Fruit fly (Drosophila melanogaster) whole organism, larva: ENCODE measurements around the gene Tsr1.

Source experiments
- noc ChIP-seq: fragments of 200-800 bp; sonication (Bioruptor generic); optimal IDR thresholded peaks from 3 replicates; lab custom pipeline; 2019; ENCODE audit warnings: missing biosample characterization, mild to moderate bottlenecking, missing genetic modification characterization, moderate library complexity

Tsr1 gene

dm6 chr3L:21318474-21318873 lies 16.5 kb upstream of the Tsr1 start, which contains the start of gene Rab26:
Gene Rab26 (plus strand): TSS chr3L:21318774.
- TF ChIP-seq noc (tag; lab: Kevin White, UChicago) = no peak

DNA sequence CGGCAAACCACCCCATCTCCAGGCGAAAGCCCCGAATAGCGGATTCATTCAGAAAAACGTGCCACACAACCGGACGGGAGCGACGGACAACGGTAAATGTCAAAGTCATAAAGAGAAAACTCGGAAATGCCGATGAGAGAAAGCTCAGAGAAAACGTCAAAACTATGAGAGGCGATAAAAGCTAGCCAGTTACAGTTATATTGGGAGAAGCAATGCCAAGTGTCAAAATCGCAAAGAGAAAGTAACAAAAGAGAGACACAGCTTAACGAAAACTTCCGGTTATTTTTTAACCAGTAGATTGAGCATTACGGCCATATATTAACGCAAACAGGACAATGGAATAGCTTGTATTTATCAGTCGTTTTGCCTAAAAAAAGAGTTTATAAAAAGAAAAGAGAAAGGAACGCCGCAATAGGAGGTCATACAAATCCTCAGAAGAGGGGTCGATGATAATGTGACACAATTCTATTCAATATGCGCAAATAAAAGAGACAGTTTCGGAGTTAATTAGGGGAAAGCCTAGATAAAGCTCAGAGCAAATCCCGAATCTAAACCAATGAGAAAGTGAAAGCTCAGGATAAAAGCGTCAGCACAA lies 15.6 kb upstream of the Tsr1 start:
- TF ChIP-seq noc (tag; lab: Kevin White, UChicago) = no peak

dm6 chr3L:21319957-21320356 lies 15.1 kb upstream of the Tsr1 start:
- no peak for TF ChIP-seq noc (tag; lab: Kevin White, UChicago)

dm6 chr3L:21321807-21322503 lies 13.1 kb upstream of the Tsr1 start:
- TF ChIP-seq noc (tag; lab: Kevin White, UChicago) = no peak

DNA sequence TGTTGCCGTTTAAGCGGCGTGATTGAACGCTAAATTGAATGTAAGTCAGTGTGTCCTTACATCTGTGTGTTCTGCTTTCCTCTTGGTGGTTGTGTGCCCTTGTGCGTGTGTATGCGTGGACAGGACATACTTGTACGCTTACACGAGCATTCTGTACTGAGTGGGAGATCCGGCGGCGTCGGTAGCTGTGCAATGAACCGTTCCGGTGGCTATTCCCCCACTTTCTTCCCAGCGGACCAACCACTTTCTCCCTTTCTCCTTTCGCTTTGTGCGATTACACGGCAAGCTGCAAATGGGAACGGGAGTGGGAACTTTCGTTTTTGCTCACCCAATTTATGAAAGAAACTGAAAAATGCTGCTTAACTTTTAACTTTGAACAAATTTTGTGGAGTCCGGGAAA lies 10.3 kb upstream of the Tsr1 start:
- TF ChIP-seq noc (tag; lab: Kevin White, UChicago) = no peak

DNA sequence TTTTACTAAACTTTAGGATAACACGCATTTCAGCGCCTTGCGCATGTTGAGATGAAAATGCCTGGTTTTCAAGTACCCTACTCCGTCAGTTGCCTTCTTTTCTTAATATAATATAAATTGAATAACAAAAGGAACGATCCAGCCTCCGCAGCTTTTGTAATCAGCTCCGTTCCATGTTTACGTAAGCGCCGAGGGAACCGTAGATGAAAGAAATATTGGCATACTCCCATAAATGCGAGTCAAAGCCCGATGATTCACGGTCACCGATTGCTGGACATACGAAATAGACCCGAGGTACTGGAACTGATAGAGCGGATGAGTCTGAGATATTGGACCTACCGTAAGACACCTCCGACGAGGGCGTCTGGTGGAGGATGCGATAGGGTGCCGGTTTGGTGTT lies 7.6 kb downstream of the Tsr1 start:
- no peak for TF ChIP-seq noc (tag; lab: Kevin White, UChicago)

DNA sequence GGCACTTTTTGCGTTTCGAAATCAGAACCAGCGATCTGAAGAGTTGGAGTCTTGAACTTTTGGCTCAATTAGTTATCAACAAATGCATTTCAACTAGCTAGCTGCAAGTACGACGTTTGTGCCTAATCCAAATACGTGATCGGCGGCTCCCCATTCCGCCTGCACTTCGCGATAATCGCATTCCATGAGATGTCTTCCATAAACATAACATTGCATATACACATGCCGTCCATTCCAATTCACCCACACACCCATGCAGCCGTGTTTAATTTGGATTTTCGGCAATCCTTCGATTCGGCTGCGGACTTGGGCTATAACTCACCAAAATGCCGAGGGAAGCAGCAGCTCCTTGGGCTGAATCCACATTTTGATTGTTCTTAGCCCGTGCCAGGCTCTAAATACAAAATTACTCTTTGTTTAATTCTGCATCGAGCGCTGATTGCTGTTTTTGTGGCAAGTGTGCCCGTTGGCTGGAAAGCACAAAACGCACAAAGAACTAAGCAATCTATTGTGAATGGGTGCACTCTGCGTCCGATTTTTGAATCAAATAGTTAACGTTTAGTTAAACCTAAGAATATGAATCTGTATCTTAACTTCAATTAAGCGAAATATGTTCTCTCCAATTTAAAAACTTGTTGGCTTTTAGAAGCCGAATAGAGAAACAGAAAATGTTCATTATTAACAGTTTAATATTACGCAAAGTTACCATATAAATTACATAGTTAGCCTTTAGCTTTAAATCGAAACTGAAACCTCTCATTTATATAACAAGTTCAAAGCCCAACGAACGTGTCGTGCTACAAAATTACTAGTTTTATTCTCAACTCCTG lies 8.5 kb downstream of the Tsr1 start, which contains the start of the genes Tbc1d8-9 and CG32436:
Gene Tbc1d8-9 (minus strand): TSS at position 463 of the 830 bp plus-strand sequence.
Gene CG32436 (plus strand): TSS at position 780 of the 830 bp plus-strand sequence.
- no peak for TF ChIP-seq noc (tag; lab: Kevin White, UChicago)

- TF ChIP-seq noc (tag; lab: Kevin White, UChicago) = no peak
Measured at dm6 chr3L:21346463-21347196, 11.6 kb downstream of the Tsr1 start.

dm6 chr3L:21347197-21347831 lies 12.3 kb downstream of the Tsr1 start:
- TF ChIP-seq noc (tag; lab: Kevin White, UChicago) = no peak

DNA sequence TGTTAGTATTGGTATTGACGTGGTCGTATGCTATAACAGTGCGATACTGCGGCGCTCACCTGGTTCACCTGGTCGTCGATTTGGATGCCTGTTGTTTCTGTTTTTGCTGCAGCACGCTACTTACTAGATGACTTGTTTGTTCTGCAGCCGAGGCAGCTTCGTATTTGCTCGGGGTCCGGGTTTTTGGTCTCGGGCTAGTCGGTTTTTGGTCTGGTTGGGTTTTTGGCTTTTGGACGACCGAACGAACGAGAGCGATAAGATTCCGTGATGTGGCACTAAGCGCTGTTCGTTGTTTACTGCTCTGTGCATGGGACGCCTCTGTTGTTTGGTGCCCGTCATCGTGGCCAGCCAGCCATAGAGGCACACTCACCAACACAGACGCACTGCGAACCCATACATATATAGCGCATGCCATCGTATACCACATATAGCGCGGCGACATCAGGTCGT lies 14.0 kb downstream of the Tsr1 start, which contains the start of gene ebd2:
Gene ebd2 (minus strand): TSS at position 306 of the 450 bp plus-strand sequence.
- no peak for TF ChIP-seq noc (tag; lab: Kevin White, UChicago)

- TF ChIP-seq noc (tag; lab: Kevin White, UChicago) = no peak
Measured at dm6 chr3L:21356395-21356794, 21.4 kb downstream of the Tsr1 start, which contains the start of gene CG12971. Gene CG12971 (minus strand): TSS chr3L:21356495.

DNA sequence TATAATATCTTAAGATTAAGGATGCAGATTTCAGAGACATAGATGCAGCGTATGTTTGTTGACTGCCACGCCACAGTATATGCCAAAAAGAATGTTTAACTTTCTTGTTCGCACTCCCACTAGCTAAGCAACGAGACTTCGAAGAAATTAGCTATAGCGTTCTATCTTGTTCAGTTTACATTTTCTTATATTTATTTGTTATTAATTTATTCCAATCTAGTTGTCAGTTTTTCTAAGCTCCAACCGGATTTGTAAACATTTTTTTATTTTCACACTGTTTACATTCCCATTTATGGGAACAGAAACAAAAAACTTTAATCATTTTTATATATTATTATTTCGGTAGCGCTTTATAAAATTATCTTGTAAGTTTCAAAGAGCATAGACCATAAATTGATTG lies 22.4 kb downstream of the Tsr1 start, which contains the start of gene CG32437:
Gene CG32437 (plus strand): TSS at position 301 of the 400 bp plus-strand sequence.
- no peak for TF ChIP-seq noc (tag; lab: Kevin White, UChicago)

DNA sequence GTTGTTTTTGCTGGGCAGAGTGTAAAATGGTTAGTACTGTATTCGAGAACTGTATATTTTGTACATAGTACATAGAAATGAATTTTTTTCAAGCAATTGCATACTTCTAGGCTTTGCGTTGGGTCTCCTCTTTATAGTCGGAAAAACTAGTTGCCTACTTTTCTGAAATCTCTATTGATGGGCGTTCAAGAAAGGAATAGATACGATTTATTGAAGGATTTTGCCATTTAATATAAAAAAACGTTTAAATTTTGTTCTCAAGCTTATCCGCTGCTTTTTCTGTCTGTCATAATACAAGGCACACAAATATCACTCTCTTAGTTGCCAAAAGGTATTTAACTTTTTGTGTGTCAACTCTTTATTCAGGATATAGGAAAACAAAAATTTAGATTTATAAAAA lies 24.9 kb downstream of the Tsr1 start, which contains the start of gene CG32440:
Gene CG32440 (plus strand): TSS at position 301 of the 400 bp plus-strand sequence.
- TF ChIP-seq noc (tag; lab: Kevin White, UChicago) = no peak

dm6 chr3L:21363926-21364537 lies 29.0 kb downstream of the Tsr1 start:
- no peak for TF ChIP-seq noc (tag; lab: Kevin White, UChicago)
